Worm (Caenorhabditis elegans) whole organism, L2 larva: ENCODE measurements around the gene T11G6.3.
A peak's percentile ranks its signal among the peaks of the same experiment; 100 is the strongest.

Experiments
- C34F6.9 ChIP-seq: fragments of 150-350 bp; optimal IDR thresholded peaks from 2 replicates; lab custom pipeline; 2014; ENCODE audit warnings: missing biosample characterization, missing genetic modification characterization
- F13H6.1 ChIP-seq: sonication (generic microtip); optimal IDR thresholded peaks from 2 replicates; lab custom pipeline; 2016; ENCODE audit warnings: missing genetic modification characterization, missing compliant biosample characterization
- Y55F3AM.14 ChIP-seq: fragments of 200-800 bp; sonication (Bioruptor generic); optimal IDR thresholded peaks from 2 replicates; lab custom pipeline; 2018; ENCODE audit warnings: mild to moderate bottlenecking, missing genetic modification characterization, missing compliant biosample characterization
- ZK546.5 ChIP-seq: sonication (generic microtip); optimal IDR thresholded peaks from 2 replicates; lab custom pipeline; 2017; ENCODE audit warnings: missing biosample characterization, missing genetic modification characterization
- alr-1 ChIP-seq: fragments of 150-350 bp; optimal IDR thresholded peaks from 2 replicates; lab custom pipeline; 2014; ENCODE audit warnings: missing biosample characterization, missing genetic modification characterization
- aly-2 ChIP-seq: fragments of 150-350 bp; optimal IDR thresholded peaks from 2 replicates; lab custom pipeline; 2014; ENCODE audit warnings: missing biosample characterization, missing genetic modification characterization
- ceh-16 ChIP-seq: fragments of 150-350 bp; optimal IDR thresholded peaks from 2 replicates; lab custom pipeline; 2014; ENCODE audit warnings: missing biosample characterization, missing genetic modification characterization
- ceh-82 ChIP-seq: fragments of 150-350 bp; optimal IDR thresholded peaks from 2 replicates; lab custom pipeline; 2014; ENCODE audit warnings: missing biosample characterization, missing genetic modification characterization
- crh-2 ChIP-seq: sonication (generic microtip); optimal IDR thresholded peaks from 2 replicates; lab custom pipeline; 2017; ENCODE audit warnings: missing biosample characterization, missing genetic modification characterization
- dmd-4 ChIP-seq: sonication (generic microtip); optimal IDR thresholded peaks from 2 replicates; lab custom pipeline; 2017; ENCODE audit warnings: missing biosample characterization, missing genetic modification characterization
- elt-3 ChIP-seq: sonication (generic microtip); optimal IDR thresholded peaks from 2 replicates; lab custom pipeline; 2017; ENCODE audit warnings: missing biosample characterization, missing genetic modification characterization
- fos-1 ChIP-seq: fragments of 150-350 bp; optimal IDR thresholded peaks from 2 replicates; lab custom pipeline; 2014; ENCODE audit warnings: missing biosample characterization, missing genetic modification characterization
- lin-11 ChIP-seq: fragments of 150-350 bp; sonication (generic microtip); optimal IDR thresholded peaks from 2 replicates; lab custom pipeline; 2014; ENCODE audit warnings: missing biosample characterization, missing genetic modification characterization, inconsistent platforms, mixed read lengths
- lin-13 ChIP-seq: fragments of 150-350 bp; optimal IDR thresholded peaks from 2 replicates; lab custom pipeline; 2014; ENCODE audit warnings: missing biosample characterization, missing genetic modification reagents, missing genetic modification characterization
- lin-39 ChIP-seq: fragments of 150-350 bp; optimal IDR thresholded peaks from 2 replicates; lab custom pipeline; 2014; ENCODE audit warnings: missing biosample characterization, missing genetic modification reagents, missing genetic modification characterization
- lsy-2 ChIP-seq, 2 experiments: fragments of 150-350 bp in 1 of 2; sonication (generic microtip) in 1 of 2; optimal IDR thresholded peaks; 2 replicates each; lab custom pipeline; 2014 to 2017; ENCODE audit warnings: missing biosample characterization in 2 of 2, missing genetic modification characterization in 2 of 2
- mbf-1 ChIP-seq: sonication (generic microtip); optimal IDR thresholded peaks from 2 replicates; lab custom pipeline; 2017; ENCODE audit warnings: missing biosample characterization, missing genetic modification characterization
- nhr-11 ChIP-seq: fragments of 150-350 bp; optimal IDR thresholded peaks from 2 replicates; lab custom pipeline; 2014; ENCODE audit warnings: missing biosample characterization, missing genetic modification characterization
- nhr-12 ChIP-seq: fragments of 150-350 bp; optimal IDR thresholded peaks from 2 replicates; lab custom pipeline; 2014; ENCODE audit warnings: missing biosample characterization, missing genetic modification characterization
- nhr-237 ChIP-seq: fragments of 150-350 bp; optimal IDR thresholded peaks from 2 replicates; lab custom pipeline; 2014; ENCODE audit warnings: missing biosample characterization, missing genetic modification characterization
- nhr-25 ChIP-seq: fragments of 150-350 bp; sonication (generic microtip); optimal IDR thresholded peaks from 3 replicates; lab custom pipeline; 2014; ENCODE audit warnings: missing biosample characterization, missing genetic modification characterization
- peb-1 ChIP-seq: fragments of 150-350 bp; optimal IDR thresholded peaks from 2 replicates; lab custom pipeline; 2014; ENCODE audit warnings: missing biosample characterization, missing genetic modification characterization
- sem-4 ChIP-seq: fragments of 150-350 bp; optimal IDR thresholded peaks from 2 replicates; lab custom pipeline; 2014; ENCODE audit warnings: missing biosample characterization, missing genetic modification reagents, missing genetic modification characterization
- skn-1 ChIP-seq: sonication (generic microtip); optimal IDR thresholded peaks from 2 replicates; lab custom pipeline; 2017; ENCODE audit warnings: missing biosample characterization, missing genetic modification characterization
- sma-3 ChIP-seq: sonication (generic microtip); optimal IDR thresholded peaks from 2 replicates; lab custom pipeline; 2016; ENCODE audit warnings: missing genetic modification reagents, missing genetic modification characterization, missing compliant biosample characterization
- sma-9 ChIP-seq, 2 experiments: fragments of 150-350 bp in 1 of 2; sonication (generic microtip) in 1 of 2; optimal IDR thresholded peaks; 2 replicates each; lab custom pipeline; 2014 to 2016; ENCODE audit warnings: missing genetic modification characterization in 2 of 2, mild to moderate bottlenecking in 1 of 2, missing biosample characterization in 1 of 2, missing compliant biosample characterization in 1 of 2, missing genetic modification reagents in 1 of 2, moderate library complexity in 1 of 2
- unc-39 ChIP-seq: fragments of 150-350 bp; optimal IDR thresholded peaks from 2 replicates; lab custom pipeline; 2014; ENCODE audit warnings: missing biosample characterization, missing genetic modification characterization
- unc-55 ChIP-seq: fragments of 150-350 bp; sonication (generic microtip); optimal IDR thresholded peaks from 3 replicates; lab custom pipeline; 2014; ENCODE audit warnings: missing biosample characterization, missing genetic modification reagents, missing genetic modification characterization
- unc-62 ChIP-seq: fragments of 150-350 bp; optimal IDR thresholded peaks from 2 replicates; lab custom pipeline; 2014; ENCODE audit warnings: missing biosample characterization, missing genetic modification reagents, missing genetic modification characterization
- zag-1 ChIP-seq: fragments of 150-350 bp; optimal IDR thresholded peaks from 2 replicates; lab custom pipeline; 2014; ENCODE audit warnings: missing biosample characterization, missing genetic modification characterization
- ztf-1 ChIP-seq: fragments of 200-800 bp; sonication (Bioruptor generic); conservative IDR thresholded peaks from 2 replicates; pipeline ENCODE4 v1.3.6; 2022; ENCODE audit warnings: missing genetic modification characterization, missing compliant biosample characterization
- ztf-11 ChIP-seq: sonication (generic microtip); optimal IDR thresholded peaks from 2 replicates; lab custom pipeline; 2017; ENCODE audit warnings: missing biosample characterization, missing genetic modification characterization

T11G6.3 gene

ce11 chrIV:10870158-10870557, 15.1 kb upstream of the T11G6.3 start:
- TF ChIP-seq zag-1 (tag; lab: Kevin White, UChicago): no peak
- no peak for TF ChIP-seq unc-39 (tag; lab: Kevin White, UChicago)
- TF ChIP-seq skn-1: no peak
- TF ChIP-seq nhr-25 (tag; lab: Kevin White, UChicago): no peak
- no peak for TF ChIP-seq nhr-237 (tag; lab: Kevin White, UChicago)
- no peak for TF ChIP-seq sma-9 (GFP tag; optimal IDR thresholded peaks at IDR 0.05; lab: Kevin White, UChicago)
- no peak for TF ChIP-seq sma-9 (tag; optimal IDR thresholded peaks at IDR 0.05; lab: Kevin White, UChicago)
- TF ChIP-seq lsy-2 (tag; optimal IDR thresholded peaks at IDR 0.05; lab: Kevin White, UChicago): no peak

ce11 chrIV:10869642-10870041, 14.6 kb upstream of the T11G6.3 start:
- TF ChIP-seq sma-3 (GFP tag; lab: Kevin White, UChicago) (no peak), unc-55 (GFP tag; lab: Kevin White, UChicago) (no peak), lsy-2 (tag; optimal IDR thresholded peaks at IDR 0.05; lab: Kevin White, UChicago) (no peak), peb-1 (no peak), lin-11 (tag; lab: Kevin White, UChicago) (no peak), elt-3 (tag; lab: Kevin White, UChicago) (no peak), ceh-16 (tag; lab: Kevin White, UChicago) (no peak), unc-39 (tag; lab: Kevin White, UChicago) (no peak)
- TF ChIP-seq, all 48 proteins: peak for 0

ce11 chrIV:10868629-10869251, 13.7 kb upstream of the T11G6.3 start, which contains the start of gene F13E9.11:
Gene F13E9.11 (minus strand): TSS chrIV:10869135.
- TF ChIP-seq zag-1 (tag; lab: Kevin White, UChicago) (peak; percentile 61), lsy-2 (tag; optimal IDR thresholded peaks at IDR 0.05; lab: Kevin White, UChicago) (peak in 1 of 2 experiments; percentile 19), unc-55 (GFP tag; lab: Kevin White, UChicago) (peak; percentile 12), nhr-11 (tag; lab: Kevin White, UChicago) (no peak), C34F6.9 (tag; lab: Kevin White, UChicago) (peak; percentile 5), sem-4 (no peak)

ce11 chrIV:10867370-10868146, 12.5 kb upstream of the T11G6.3 start:
- TF ChIP-seq ztf-11 (tag; lab: Kevin White, UChicago) (no peak), ceh-82 (tag; lab: Kevin White, UChicago) (no peak), nhr-12 (tag; lab: Kevin White, UChicago) (no peak), lin-39 (tag; lab: Kevin White, UChicago) (no peak), lin-13 (no peak), ZK546.5 (no peak), Y55F3AM.14 (GFP tag; lab: Kevin White, UChicago) (no peak), dmd-4 (no peak), crh-2 (no peak), sma-3 (GFP tag; lab: Kevin White, UChicago) (no peak), mbf-1 (no peak), lin-11 (tag; lab: Kevin White, UChicago) (no peak), sem-4 (no peak), unc-62 (GFP tag; lab: Kevin White, UChicago) (no peak)

- TF ChIP-seq nhr-12 (tag; lab: Kevin White, UChicago) (no peak), unc-39 (tag; lab: Kevin White, UChicago) (no peak), nhr-237 (tag; lab: Kevin White, UChicago) (no peak), F13H6.1 (tag; lab: Kevin White, UChicago) (no peak), ceh-16 (tag; lab: Kevin White, UChicago) (no peak), sma-3 (GFP tag; lab: Kevin White, UChicago) (no peak), fos-1 (tag; lab: Kevin White, UChicago) (no peak), sma-9 (GFP tag; optimal IDR thresholded peaks at IDR 0.05; lab: Kevin White, UChicago) (no peak), sma-9 (tag; optimal IDR thresholded peaks at IDR 0.05; lab: Kevin White, UChicago) (no peak), aly-2 (tag; lab: Kevin White, UChicago) (no peak), ZK546.5 (no peak), lin-39 (tag; lab: Kevin White, UChicago) (no peak), alr-1 (tag; lab: Kevin White, UChicago) (no peak), C34F6.9 (tag; lab: Kevin White, UChicago) (no peak), ztf-1 (GFP tag; lab: Robert Waterston, UW) (no peak)
Measured at ce11 chrIV:10864031-10864430, 9.0 kb upstream of the T11G6.3 start, which contains the start of gene nish-1. Gene nish-1 (plus strand): TSS chrIV:10864331.
